Fruit fly (Drosophila melanogaster) whole organism, embryonic: ENCODE measurements around the gene CG10353.
A peak's percentile ranks its signal among the peaks of the same experiment; 100 is the strongest.

Experiments used
- ATbp ChIP-seq: fragments of 200-800 bp; sonication (Bioruptor generic); optimal IDR thresholded peaks from 2 replicates; lab custom pipeline; 2017; ENCODE audit warnings: missing biosample characterization, mild to moderate bottlenecking, missing genetic modification characterization, missing genetic modification reagents
- Blimp-1 ChIP-seq: fragments of 200-800 bp; sonication (Bioruptor generic); optimal IDR thresholded peaks from 3 replicates; lab custom pipeline; 2018; ENCODE audit warnings: missing biosample characterization, missing genetic modification characterization, mild to moderate bottlenecking, moderate library complexity, missing genetic modification reagents
- CG10147 ChIP-seq: fragments of 200-800 bp; sonication (Bioruptor generic); optimal IDR thresholded peaks from 2 replicates; lab custom pipeline; 2019; ENCODE audit warnings: missing biosample characterization, mild to moderate bottlenecking, missing genetic modification characterization, moderate library complexity
- CG10267 ChIP-seq: fragments of 200-800 bp; sonication (Bioruptor generic); optimal IDR thresholded peaks from 2 replicates; lab custom pipeline; 2018; ENCODE audit warnings: missing biosample characterization, mild to moderate bottlenecking, missing genetic modification characterization, moderate library complexity
- CG10543 ChIP-seq: fragments of 200-800 bp; sonication (Bioruptor generic); optimal IDR thresholded peaks from 3 replicates; lab custom pipeline; 2017; ENCODE audit warnings: missing biosample characterization, mild to moderate bottlenecking, missing genetic modification characterization, moderate library complexity
- CG11456 ChIP-seq: fragments of 200-800 bp; sonication (Bioruptor generic); IDR thresholded peaks from 3 replicates; pipeline ENCODE4 v1.3.6; 2022; ENCODE audit warnings: missing biosample characterization, missing genetic modification characterization
- CG11696 ChIP-seq: fragments of 200-800 bp; sonication (Bioruptor generic); IDR thresholded peaks from 2 replicates; pipeline ENCODE4 v1.3.6; 2022; ENCODE audit warnings: missing biosample characterization, missing genetic modification characterization
- CG12155 ChIP-seq: fragments of 200-800 bp; sonication (Bioruptor generic); optimal IDR thresholded peaks from 3 replicates; lab custom pipeline; 2016; ENCODE audit warnings: missing biosample characterization, missing genetic modification characterization
- CG14667 ChIP-seq: fragments of 200-800 bp; sonication (Bioruptor generic); IDR thresholded peaks from 2 replicates; pipeline ENCODE4 v1.3.6; 2022; ENCODE audit warnings: missing biosample characterization, missing genetic modification characterization
- CG14965 ChIP-seq: fragments of 200-800 bp; sonication (Bioruptor generic); optimal IDR thresholded peaks from 2 replicates; lab custom pipeline; 2016; ENCODE audit warnings: missing biosample characterization, missing genetic modification characterization, borderline replicate concordance
- CG15696 ChIP-seq: fragments of 200-800 bp; sonication (Bioruptor generic); optimal IDR thresholded peaks from 2 replicates; lab custom pipeline; 2019; ENCODE audit warnings: missing biosample characterization, mild to moderate bottlenecking, missing genetic modification characterization, moderate library complexity
- CG17328 ChIP-seq: fragments of 200-800 bp; sonication (Bioruptor generic); IDR thresholded peaks from 2 replicates; pipeline ENCODE4 v1.3.6; 2022; ENCODE audit warnings: missing biosample characterization, missing genetic modification characterization
- CG1792 ChIP-seq: fragments of 200-800 bp; sonication (Bioruptor generic); optimal IDR thresholded peaks from 2 replicates; lab custom pipeline; 2016; ENCODE audit warnings: missing biosample characterization, missing genetic modification characterization
- CG18476 ChIP-seq: fragments of 200-800 bp; sonication (Bioruptor generic); optimal IDR thresholded peaks from 2 replicates; lab custom pipeline; 2016; ENCODE audit warnings: missing biosample characterization, mild to moderate bottlenecking, missing genetic modification characterization
- CG2129 ChIP-seq: fragments of 200-800 bp; sonication (Bioruptor generic); IDR thresholded peaks from 2 replicates; pipeline ENCODE4 v1.3.6; 2022; ENCODE audit warnings: missing biosample characterization, missing genetic modification characterization; ENCODE audit not compliant: partially characterized antibody
- CG32772 ChIP-seq: fragments of 200-800 bp; sonication (Bioruptor generic); IDR thresholded peaks from 2 replicates; pipeline ENCODE4 v1.3.6; 2022; ENCODE audit warnings: missing biosample characterization, missing genetic modification characterization
- CG3838 ChIP-seq: fragments of 200-800 bp; sonication (Bioruptor generic); optimal IDR thresholded peaks from 3 replicates; lab custom pipeline; 2016; ENCODE audit warnings: missing biosample characterization, missing genetic modification characterization
- CG4360 ChIP-seq: fragments of 200-800 bp; sonication (Bioruptor generic); IDR thresholded peaks from 2 replicates; pipeline ENCODE4 v1.3.6; 2022; ENCODE audit warnings: missing biosample characterization, missing genetic modification characterization
- CG6654 ChIP-seq: fragments of 200-800 bp; sonication (Bioruptor generic); optimal IDR thresholded peaks from 2 replicates; lab custom pipeline; 2017; ENCODE audit warnings: missing biosample characterization, mild to moderate bottlenecking, missing genetic modification characterization
- CG6765 ChIP-seq: fragments of 200-800 bp; sonication (Bioruptor generic); optimal IDR thresholded peaks from 3 replicates; lab custom pipeline; 2017; ENCODE audit warnings: missing biosample characterization, mild to moderate bottlenecking, missing genetic modification characterization
- CG7372 ChIP-seq: fragments of 200-800 bp; sonication (Bioruptor generic); IDR thresholded peaks from 2 replicates; pipeline ENCODE4 v1.3.6; 2022; ENCODE audit warnings: missing biosample characterization, missing genetic modification characterization
- CG7928 ChIP-seq: fragments of 200-800 bp; sonication (Bioruptor generic); optimal IDR thresholded peaks from 2 replicates; lab custom pipeline; 2017; ENCODE audit warnings: missing biosample characterization, mild to moderate bottlenecking, missing genetic modification characterization
- CG7987 ChIP-seq: fragments of 200-800 bp; sonication (Bioruptor generic); optimal IDR thresholded peaks from 2 replicates; lab custom pipeline; 2018; ENCODE audit warnings: missing biosample characterization, mild to moderate bottlenecking, missing genetic modification characterization, moderate library complexity
- CG8944 ChIP-seq: fragments of 200-800 bp; sonication (Bioruptor generic); optimal IDR thresholded peaks from 3 replicates; lab custom pipeline; 2016; ENCODE audit warnings: missing biosample characterization, missing genetic modification characterization
- CrebB ChIP-seq: fragments of 200-800 bp; sonication (Bioruptor generic); optimal IDR thresholded peaks from 3 replicates; lab custom pipeline; 2018; ENCODE audit warnings: missing biosample characterization, mild to moderate bottlenecking, missing genetic modification characterization
- Dbx ChIP-seq: fragments of 200-800 bp; sonication (Bioruptor generic); IDR thresholded peaks from 3 replicates; pipeline ENCODE4 v1.3.6; 2022; ENCODE audit warnings: missing biosample characterization, missing genetic modification characterization
- Doc2 ChIP-seq: fragments of 200-800 bp; sonication (Bioruptor generic); IDR thresholded peaks from 2 replicates; pipeline ENCODE4 v1.3.6; 2022; ENCODE audit warnings: missing biosample characterization, missing genetic modification characterization
- Hey ChIP-seq: fragments of 200-800 bp; sonication (Bioruptor generic); optimal IDR thresholded peaks from 3 replicates; lab custom pipeline; 2018; ENCODE audit warnings: missing biosample characterization, mild to moderate bottlenecking, missing genetic modification characterization
- Lim3 ChIP-seq: fragments of 200-800 bp; sonication (Bioruptor generic); IDR thresholded peaks from 2 replicates; pipeline ENCODE4 v1.3.6; 2022; ENCODE audit warnings: missing biosample characterization, missing genetic modification characterization
- Max ChIP-seq: fragments of 200-800 bp; sonication (Bioruptor generic); optimal IDR thresholded peaks from 2 replicates; lab custom pipeline; 2016; ENCODE audit warnings: missing biosample characterization, mild to moderate bottlenecking, missing genetic modification characterization
- Meics ChIP-seq: fragments of 200-800 bp; sonication (Bioruptor generic); optimal IDR thresholded peaks from 2 replicates; lab custom pipeline; 2017; ENCODE audit warnings: missing biosample characterization, mild to moderate bottlenecking, missing genetic modification characterization
- Sry-β ChIP-seq: fragments of 200-800 bp; sonication (Bioruptor generic); optimal IDR thresholded peaks from 2 replicates; lab custom pipeline; 2018; ENCODE audit warnings: missing biosample characterization, mild to moderate bottlenecking, missing genetic modification characterization, moderate library complexity
- ab ChIP-seq: fragments of 200-800 bp; sonication (Bioruptor generic); optimal IDR thresholded peaks from 2 replicates; lab custom pipeline; 2016; ENCODE audit warnings: missing biosample characterization, missing genetic modification characterization
- ac ChIP-seq: fragments of 200-800 bp; sonication (Bioruptor generic); optimal IDR thresholded peaks from 3 replicates; lab custom pipeline; 2017; ENCODE audit warnings: missing biosample characterization, mild to moderate bottlenecking, missing genetic modification characterization
- bsh ChIP-seq, 2 experiments: fragments of 200-800 bp; sonication (Bioruptor generic); optimal IDR thresholded peaks; 2 replicates each; lab custom pipeline; 2017 to 2018; ENCODE audit warnings: mild to moderate bottlenecking in 2 of 2, missing biosample characterization in 2 of 2, missing genetic modification characterization in 2 of 2, moderate library complexity in 1 of 2
- dan ChIP-seq: fragments of 200-800 bp; sonication (Bioruptor generic); IDR thresholded peaks from 2 replicates; pipeline ENCODE4 v1.3.6; 2022; ENCODE audit warnings: missing biosample characterization, missing genetic modification characterization
- danr ChIP-seq: fragments of 200-800 bp; sonication (Bioruptor generic); IDR thresholded peaks from 2 replicates; pipeline ENCODE4 v1.3.6; 2022; ENCODE audit warnings: missing biosample characterization, missing genetic modification characterization
- dm ChIP-seq: fragments of 200-800 bp; sonication (Bioruptor generic); optimal IDR thresholded peaks from 3 replicates; lab custom pipeline; 2016; ENCODE audit warnings: missing biosample characterization, missing genetic modification characterization
- dysf ChIP-seq: fragments of 200-800 bp; sonication (Bioruptor generic); IDR thresholded peaks from 3 replicates; pipeline ENCODE4 v1.3.6; 2022; ENCODE audit warnings: missing biosample characterization, missing genetic modification characterization
- ftz-f1 ChIP-seq: fragments of 200-800 bp; sonication (Bioruptor generic); optimal IDR thresholded peaks from 2 replicates; lab custom pipeline; 2016; ENCODE audit warnings: missing biosample characterization, missing genetic modification characterization
- gem ChIP-seq: fragments of 200-800 bp; sonication (Bioruptor generic); optimal IDR thresholded peaks from 2 replicates; lab custom pipeline; 2019; ENCODE audit warnings: missing biosample characterization, mild to moderate bottlenecking, missing genetic modification characterization, moderate library complexity
- grn ChIP-seq: fragments of 200-800 bp; sonication (Bioruptor generic); optimal IDR thresholded peaks from 3 replicates; lab custom pipeline; 2017; ENCODE audit warnings: missing biosample characterization, missing genetic modification characterization
- hkb ChIP-seq, 2 experiments: fragments of 200-800 bp in 1 of 2; fragments of >200 bp in 1 of 2; sonication (Bioruptor generic) in 1 of 2; IDR thresholded peaks in 1 of 2; optimal IDR thresholded peaks in 1 of 2; 2 replicates each; pipeline versions ENCODE4 v1.3.6 to Lab custom; 2017 to 2022; ENCODE audit warnings: missing biosample characterization in 1 of 2, missing genetic modification characterization in 1 of 2
- lmd ChIP-seq: fragments of 200-800 bp; sonication (Bioruptor generic); IDR thresholded peaks from 2 replicates; pipeline ENCODE4 v1.3.6; 2022; ENCODE audit warnings: missing biosample characterization, missing genetic modification characterization
- mam ChIP-seq: fragments of 200-800 bp; sonication (Bioruptor generic); optimal IDR thresholded peaks from 3 replicates; lab custom pipeline; 2016; ENCODE audit warnings: missing biosample characterization, missing genetic modification characterization
- sd ChIP-seq: fragments of 200-800 bp; sonication (Bioruptor generic); optimal IDR thresholded peaks from 3 replicates; lab custom pipeline; 2018; ENCODE audit warnings: missing biosample characterization, mild to moderate bottlenecking, missing genetic modification characterization, moderate library complexity
- sisA ChIP-seq: fragments of 200-800 bp; sonication (Bioruptor generic); IDR thresholded peaks from 2 replicates; pipeline ENCODE4 v1.3.6; 2022; ENCODE audit warnings: missing biosample characterization, missing genetic modification characterization
- stc ChIP-seq: fragments of 200-800 bp; sonication (Bioruptor generic); IDR thresholded peaks from 2 replicates; pipeline ENCODE4 v1.3.6; 2022; ENCODE audit warnings: missing biosample characterization, missing genetic modification characterization
- vfl ChIP-seq: fragments of 200-800 bp; sonication (Bioruptor generic); optimal IDR thresholded peaks from 2 replicates; lab custom pipeline; 2016; ENCODE audit warnings: missing biosample characterization, missing genetic modification characterization
- wor ChIP-seq: fragments of 200-800 bp; sonication (Bioruptor generic); IDR thresholded peaks from 2 replicates; pipeline ENCODE4 v1.3.6; 2022; ENCODE audit warnings: missing biosample characterization, missing genetic modification characterization

CG10353 gene

dm6 chrX:11852310-11852709 lies 34.7 kb downstream of the CG10353 start, which contains the start of gene p24-1 (continued):
- TF ChIP-seq bsh (GFP tag; optimal IDR thresholded peaks at IDR 0.05; lab: Kevin White, UChicago) (peak in 1 of 2 experiments; percentile 8), CG12155 (peak; percentile 73), sd (tag; lab: Kevin White, UChicago) (peak; percentile 47), hkb (optimal IDR thresholded peaks at IDR 0.05; lab: Kevin White, UChicago) (peak; percentile 47), hkb (GFP tag; IDR thresholded peaks at IDR 0.05; lab: Robert Waterston, UW) (no peak), danr (no peak), CG10543 (GFP tag; lab: Kevin White, UChicago) (peak; percentile 60), Lim3 (GFP tag; lab: Robert Waterston, UW) (no peak), CG15696 (tag; lab: Kevin White, UChicago) (peak; percentile 7), CG11696 (GFP tag; lab: Robert Waterston, UW) (no peak), sisA (peak; percentile 12; the same call in 1 of the 2 replicates), gem (tag; lab: Kevin White, UChicago) (peak; percentile 23), CG14667 (GFP tag; lab: Robert Waterston, UW) (no peak), CG2129 (peak; percentile 53), CG11456 (GFP tag; lab: Robert Waterston, UW) (peak; percentile 60; the same call in 2 of the 3 replicates), ATbp (no peak), CG4360 (no peak), Meics (GFP tag; lab: Kevin White, UChicago) (peak; percentile 34), CG7928 (GFP tag; lab: Kevin White, UChicago) (peak; percentile 11), CG18476 (GFP tag; lab: Kevin White, UChicago) (peak; percentile 27), Dbx (GFP tag; lab: Robert Waterston, UW) (peak; percentile 71; the same call in 2 of the 3 replicates), grn (GFP tag; lab: Kevin White, UChicago) (no peak), Blimp-1 (no peak), lmd (GFP tag; lab: Robert Waterston, UW) (peak; percentile 11; the same call in 1 of the 2 replicates), CG7372 (GFP tag; lab: Robert Waterston, UW) (no peak), CG17328 (GFP tag; lab: Robert Waterston, UW) (0 out of 2 replicates have a peak, but pooled peaks have one; percentile 20), CG1792 (GFP tag; lab: Kevin White, UChicago) (peak; percentile 65), mam (GFP tag; lab: Kevin White, UChicago) (peak; percentile 68), Sry-β (GFP tag; lab: Kevin White, UChicago) (peak; percentile 63), CrebB (peak; percentile 7), CG6654 (GFP tag; lab: Kevin White, UChicago) (no peak), ac (no peak), vfl (GFP tag; lab: Kevin White, UChicago) (peak; percentile 45), CG32772 (GFP tag; lab: Robert Waterston, UW) (0 out of 2 replicates have a peak, but pooled peaks have one; percentile 15), Hey (tag; lab: Kevin White, UChicago) (no peak), dm (GFP tag; lab: Kevin White, UChicago) (peak; percentile 61), wor (GFP tag; lab: Robert Waterston, UW) (no peak), ftz-f1 (GFP tag; lab: Kevin White, UChicago) (peak; percentile 9), CG7987 (GFP tag; lab: Kevin White, UChicago) (peak; percentile 26), CG14965 (GFP tag; lab: Kevin White, UChicago) (no peak), ab (GFP tag; lab: Kevin White, UChicago) (no peak), CG10267 (tag; lab: Kevin White, UChicago) (peak; percentile 95), dysf (GFP tag; lab: Robert Waterston, UW) (peak; percentile 37; the same call in 2 of the 3 replicates), CG3838 (no peak), Max (GFP tag; lab: Kevin White, UChicago) (no peak), CG6765 (GFP tag; lab: Kevin White, UChicago) (peak; percentile 14), CG10147 (peak; percentile 1), stc (GFP tag; lab: Robert Waterston, UW) (no peak; the same call in 1 of the 2 replicates), CG8944 (GFP tag; lab: Kevin White, UChicago) (peak; percentile 28), dan (GFP tag; lab: Robert Waterston, UW) (no peak), Doc2 (no peak)
